Fruit fly (Drosophila melanogaster): ENCODE results near the gene Dpm1.

Dpm1 gene

dm6 chr2L:19518636-19519086 is 7.5 kb downstream of the Dpm1 start, which contains the start of gene CG10132:
Gene CG10132, plus strand, starts transcription at chr2L:19518824.
- no peak for TF ChIP-seq acj6 (GFP tag; optimal IDR thresholded peaks at IDR 0.05)
- peak; percentile 7 for TF ChIP-seq Lpt (GFP tag; optimal IDR thresholded peaks at IDR 0.05)

dm6 chr2L:19517154-19517814 is 8.9 kb downstream of the Dpm1 start, which contains the start of gene Hasp:
Gene Hasp, minus strand, starts transcription at chr2L:19517204.
- TF ChIP-seq lz (GFP tag; optimal IDR thresholded peaks at IDR 0.05) (no peak), CG6808 (GFP tag; optimal IDR thresholded peaks at IDR 0.05) (no peak), CG31627 (GFP tag; optimal IDR thresholded peaks at IDR 0.05) (peak; percentile 8), CG8119 (GFP tag; IDR thresholded peaks at IDR 0.05) (no peak; the same call in 2 of the 3 replicates), acj6 (GFP tag; optimal IDR thresholded peaks at IDR 0.05) (peak; percentile 19), Eip75B (GFP tag; optimal IDR thresholded peaks at IDR 0.05) (no peak), eg (GFP tag; IDR thresholded peaks at IDR 0.05) (0 out of 3 replicates have a peak, but pooled peaks have one; percentile 32), vri (GFP tag; optimal IDR thresholded peaks at IDR 0.05) (no peak), CG11902 (GFP tag; optimal IDR thresholded peaks at IDR 0.05) (no peak), CG3032 (tag; optimal IDR thresholded peaks at IDR 0.05) (no peak), Hr39 (GFP tag; optimal IDR thresholded peaks at IDR 0.05) (peak; percentile 19), Sox14 (GFP tag; optimal IDR thresholded peaks at IDR 0.05) (no peak), CG7368 (GFP tag; optimal IDR thresholded peaks at IDR 0.05) (no peak), CG32006 (GFP tag; optimal IDR thresholded peaks at IDR 0.05) (no peak), Sox15 (GFP tag; optimal IDR thresholded peaks at IDR 0.05) (no peak), Hr38 (GFP tag; optimal IDR thresholded peaks at IDR 0.05) (no peak), OdsH (GFP tag; optimal IDR thresholded peaks at IDR 0.05) (no peak), CG8632 (GFP tag; optimal IDR thresholded peaks at IDR 0.05) (no peak), Met (GFP tag; optimal IDR thresholded peaks at IDR 0.05) (peak; percentile 19), Blimp-1 (GFP tag; optimal IDR thresholded peaks at IDR 0.05) (no peak), CG10669 (GFP tag; optimal IDR thresholded peaks at IDR 0.05) (no peak), Eip78C (GFP tag) (no peak), CG6163 (GFP tag; IDR thresholded peaks at IDR 0.05) (no peak), svp (GFP tag) (peak; percentile 42), Lpt (GFP tag; optimal IDR thresholded peaks at IDR 0.05) (no peak), CG6854 (GFP tag; optimal IDR thresholded peaks at IDR 0.05) (no peak), Ets96B (tag; optimal IDR thresholded peaks at IDR 0.05) (no peak), spab (GFP tag; optimal IDR thresholded peaks at IDR 0.05) (no peak), CG34406 (GFP tag; optimal IDR thresholded peaks at IDR 0.05) (peak; percentile 17), esn (GFP tag; optimal IDR thresholded peaks at IDR 0.05) (peak; percentile 46), Hr4 (GFP tag; optimal IDR thresholded peaks at IDR 0.05) (peak; percentile 23), Gug (GFP tag; IDR thresholded peaks at IDR 0.05) (no peak), Eip93F (GFP tag; optimal IDR thresholded peaks at IDR 0.05) (no peak), CG11762 (GFP tag; optimal IDR thresholded peaks at IDR 0.05; ENCODE audit: insufficient read depth) (no peak), CG6276 (GFP tag; optimal IDR thresholded peaks at IDR 0.05) (no peak), topi (GFP tag; optimal IDR thresholded peaks at IDR 0.05) (peak; percentile 17), fkh (GFP tag; optimal IDR thresholded peaks at IDR 0.05) (no peak), ss (GFP tag; optimal IDR thresholded peaks at IDR 0.05) (no peak), CG11294 (GFP tag; IDR thresholded peaks at IDR 0.05) (no peak), fd85E (GFP tag; optimal IDR thresholded peaks at IDR 0.05) (no peak), salr (GFP tag; optimal IDR thresholded peaks at IDR 0.05) (no peak), CG4318 (GFP tag; optimal IDR thresholded peaks at IDR 0.05) (no peak), achi (GFP tag; optimal IDR thresholded peaks at IDR 0.05) (peak; percentile 36), fd59A (GFP tag; optimal IDR thresholded peaks at IDR 0.05) (no peak), CG10631 (GFP tag; optimal IDR thresholded peaks at IDR 0.05) (no peak), pdm3 (GFP tag; optimal IDR thresholded peaks at IDR 0.05) (peak; percentile 17), CG1621 (tag; optimal IDR thresholded peaks at IDR 0.05) (no peak), CG9139 (GFP tag; optimal IDR thresholded peaks at IDR 0.05) (no peak), cyc (GFP tag; optimal IDR thresholded peaks at IDR 0.05) (no peak)

Data from whole organism, prepupa.